Fruit fly (Drosophila melanogaster): ENCODE results near the gene Srx.
A peak's percentile ranks its signal among the peaks of the same experiment; 100 is the strongest.

DNA sequence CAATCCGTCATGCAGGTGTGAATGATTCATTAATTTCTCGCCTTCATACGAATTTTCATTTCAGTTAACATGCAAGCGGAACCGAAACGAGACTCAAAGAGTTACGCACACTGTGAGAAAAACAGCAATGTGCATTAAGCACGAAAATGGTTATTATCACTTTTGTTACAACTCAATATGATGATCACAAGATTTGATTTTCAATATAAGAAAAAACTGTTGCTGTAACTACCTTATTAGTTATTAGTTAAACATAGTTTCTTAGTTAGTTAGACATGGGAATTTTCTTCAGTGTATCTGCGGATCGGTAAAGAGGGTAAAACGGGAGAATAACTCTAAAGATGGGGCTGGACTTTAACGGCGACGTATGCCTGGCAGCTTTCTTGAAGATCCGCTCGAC lies 42.0 kb upstream of the Srx start:
- no peak for TF ChIP-seq CG14655 (GFP tag; optimal IDR thresholded peaks at IDR 0.05)
- no peak for TF ChIP-seq CG10348 (GFP tag; IDR thresholded peaks at IDR 0.05)
- TF ChIP-seq EcR (GFP tag; optimal IDR thresholded peaks at IDR 0.05), result no peak
- TF ChIP-seq CG17806 (tag; optimal IDR thresholded peaks at IDR 0.05), result peak; percentile 50
- peak; percentile 43 for TF ChIP-seq CG9948 (tag; optimal IDR thresholded peaks at IDR 0.05)
- peak; percentile 34 for TF ChIP-seq Snoo (tag; optimal IDR thresholded peaks at IDR 0.05)
- TF ChIP-seq CG15710 (tag; optimal IDR thresholded peaks at IDR 0.05), result peak; percentile 46
- TF ChIP-seq CG4496 (GFP tag; IDR thresholded peaks at IDR 0.05), result no peak

Data from whole organism, pupa.